Fruit fly (Drosophila melanogaster): Measurements from ENCODE around the gene Ref1.

- TF ChIP-seq EcR (GFP tag; optimal IDR thresholded peaks at IDR 0.05) (no peak), pan (optimal IDR thresholded peaks at IDR 0.05) (no peak), psq (optimal IDR thresholded peaks at IDR 0.05) (no peak)
Measured at dm6 chr3R:7058017-7058416, 22.2 kb downstream of the Ref1 start.
